Fruit fly (Drosophila melanogaster): ENCODE measurements around the gene Upf1.

Gene Upf1

DNA sequence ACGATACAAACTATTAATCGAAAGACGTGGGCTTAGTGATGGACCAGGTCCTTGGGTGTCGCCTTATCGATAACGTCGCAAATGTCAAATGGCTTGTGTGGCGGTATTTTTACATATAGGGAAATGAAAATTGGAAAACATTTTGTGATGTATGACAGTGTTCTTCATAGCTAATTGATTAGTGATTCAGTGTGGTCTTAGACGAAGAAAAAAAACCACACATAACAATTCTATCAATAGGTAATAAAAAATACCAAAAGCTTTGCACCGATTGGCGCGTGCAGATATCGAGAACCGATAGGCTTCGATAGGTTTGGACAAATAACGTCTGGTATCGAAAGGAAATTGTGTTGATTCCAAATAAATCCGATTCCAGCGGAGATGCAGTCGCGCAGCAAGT, 36.3 kb downstream of the Upf1 start, which contains the start of the genes Nrd1 and CG1847:
Gene Nrd1, minus strand, starts transcription at position 28 of the 400 bp plus-strand sequence.
Gene CG1847, plus strand, starts transcription at position 305 of the 400 bp plus-strand sequence.
- TF ChIP-seq pan (optimal IDR thresholded peaks at IDR 0.05) = no peak
- no peak for TF ChIP-seq usp (GFP tag; optimal IDR thresholded peaks at IDR 0.05)
- TF ChIP-seq EcR (GFP tag; optimal IDR thresholded peaks at IDR 0.05) = no peak
- TF ChIP-seq CG8478 (optimal IDR thresholded peaks at IDR 0.05) = no peak
- TF ChIP-seq psq (optimal IDR thresholded peaks at IDR 0.05) = no peak
- no peak for TF ChIP-seq Dll (optimal IDR thresholded peaks at IDR 0.05)

DNA sequence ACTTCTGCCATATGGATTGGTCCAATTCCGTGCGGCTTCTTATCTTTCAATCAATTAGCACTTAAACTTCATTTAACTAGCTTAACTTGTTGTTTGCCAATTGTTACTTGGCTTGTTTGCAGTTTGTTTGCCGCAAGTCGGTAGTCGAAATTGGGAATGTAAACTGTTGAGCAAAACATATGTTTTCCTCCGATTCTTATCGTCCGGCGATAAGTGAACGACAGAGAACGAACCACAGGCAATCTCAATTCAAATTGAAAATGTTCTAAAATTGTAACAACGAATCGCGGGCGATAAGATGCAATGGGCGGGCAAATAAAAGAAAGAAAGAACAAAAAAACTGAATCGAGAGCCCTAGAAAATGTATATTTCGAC, 46.7 kb downstream of the Upf1 start:
- TF ChIP-seq Dll (optimal IDR thresholded peaks at IDR 0.05) (no peak), pan (optimal IDR thresholded peaks at IDR 0.05) (no peak), psq (optimal IDR thresholded peaks at IDR 0.05) (no peak), EcR (GFP tag; optimal IDR thresholded peaks at IDR 0.05) (no peak), usp (GFP tag; optimal IDR thresholded peaks at IDR 0.05) (no peak), CG8478 (optimal IDR thresholded peaks at IDR 0.05) (no peak)

DNA sequence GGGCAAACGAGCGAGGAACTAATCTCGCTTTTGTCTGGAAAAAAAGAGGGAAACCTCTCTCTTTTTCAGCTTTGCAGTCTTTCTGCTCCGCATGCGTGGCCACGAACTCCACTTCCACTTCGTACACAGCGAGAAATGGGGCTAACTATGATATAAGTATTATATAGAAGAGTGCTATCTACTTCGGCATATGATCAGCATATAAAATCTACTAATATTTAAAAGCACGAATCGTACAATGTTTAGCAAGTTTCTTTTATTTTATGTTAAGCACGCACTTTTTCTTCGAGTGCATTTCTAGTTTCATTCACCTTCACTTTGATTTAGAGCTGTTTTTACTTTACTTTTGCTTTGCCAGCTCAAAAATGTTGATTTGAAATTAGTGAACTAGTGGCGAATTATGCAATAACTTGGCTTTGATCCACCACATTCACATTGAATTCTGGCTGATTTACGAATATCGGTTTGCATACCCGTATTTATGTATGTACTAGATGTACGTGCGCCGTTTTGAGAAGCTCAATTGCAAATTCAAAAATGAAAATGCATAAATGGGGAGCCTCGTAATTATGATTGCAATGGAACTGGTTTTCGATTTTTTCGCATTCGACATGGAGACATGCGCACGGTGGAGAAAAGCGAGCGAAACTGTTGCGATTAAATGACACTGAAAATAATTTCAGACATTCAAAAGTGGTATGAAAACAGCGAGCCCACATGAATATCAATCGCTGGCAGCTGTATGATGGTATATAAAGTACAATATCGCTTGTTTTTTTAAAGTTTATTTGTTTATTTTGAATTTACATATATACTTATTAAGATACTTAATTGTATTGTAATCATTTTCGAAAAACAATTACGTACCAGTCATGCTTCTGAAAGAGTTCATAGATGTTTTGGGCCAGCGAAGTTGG, 47.4 kb downstream of the Upf1 start:
- no peak for TF ChIP-seq usp (GFP tag; optimal IDR thresholded peaks at IDR 0.05)
- TF ChIP-seq Dll (optimal IDR thresholded peaks at IDR 0.05) = no peak
- TF ChIP-seq CG8478 (optimal IDR thresholded peaks at IDR 0.05) = no peak
- TF ChIP-seq EcR (GFP tag; optimal IDR thresholded peaks at IDR 0.05) = no peak
- TF ChIP-seq pan (optimal IDR thresholded peaks at IDR 0.05) = no peak
- no peak for TF ChIP-seq psq (optimal IDR thresholded peaks at IDR 0.05)

DNA sequence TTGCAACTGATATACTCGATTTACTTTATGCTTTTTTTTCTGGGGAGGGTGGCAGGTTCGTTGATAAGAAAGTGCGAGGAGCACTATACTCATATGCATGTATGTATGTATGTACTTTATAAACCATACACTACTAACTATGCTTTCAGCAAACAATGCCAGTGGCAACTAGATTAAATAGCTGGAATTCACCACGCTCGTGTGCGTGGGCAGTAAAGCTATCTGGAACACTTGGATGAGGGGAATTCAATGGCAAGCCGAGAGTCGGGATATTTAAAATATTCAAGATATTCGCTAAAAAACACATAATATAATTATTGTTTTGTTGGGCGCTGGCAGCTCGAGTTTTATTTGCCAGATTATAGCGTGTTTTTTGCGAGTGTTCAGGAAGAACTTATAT, 48.3 kb downstream of the Upf1 start:
- no peak for TF ChIP-seq psq (optimal IDR thresholded peaks at IDR 0.05)
- TF ChIP-seq pan (optimal IDR thresholded peaks at IDR 0.05) = no peak
- no peak for TF ChIP-seq CG8478 (optimal IDR thresholded peaks at IDR 0.05)
- TF ChIP-seq usp (GFP tag; optimal IDR thresholded peaks at IDR 0.05) = no peak
- no peak for TF ChIP-seq Dll (optimal IDR thresholded peaks at IDR 0.05)
- TF ChIP-seq EcR (GFP tag; optimal IDR thresholded peaks at IDR 0.05) = no peak

DNA sequence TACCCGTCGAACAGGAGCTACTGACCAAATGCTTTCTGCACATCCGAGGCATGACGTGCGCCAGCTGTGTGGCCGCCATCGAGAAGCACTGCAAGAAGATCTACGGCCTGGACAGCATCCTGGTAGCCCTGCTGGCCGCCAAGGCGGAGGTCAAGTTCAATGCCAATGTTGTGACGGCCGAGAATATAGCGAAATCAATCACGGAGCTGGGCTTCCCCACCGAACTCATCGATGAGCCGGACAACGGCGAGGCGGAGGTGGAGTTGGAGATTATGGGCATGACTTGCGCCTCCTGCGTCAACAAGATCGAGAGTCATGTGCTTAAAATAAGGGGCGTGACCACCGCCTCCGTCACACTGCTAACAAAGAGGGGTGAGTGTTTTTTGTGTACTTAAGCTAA, 49.2 kb downstream of the Upf1 start:
- TF ChIP-seq EcR (GFP tag; optimal IDR thresholded peaks at IDR 0.05) (no peak), usp (GFP tag; optimal IDR thresholded peaks at IDR 0.05) (no peak), Dll (optimal IDR thresholded peaks at IDR 0.05) (no peak), CG8478 (optimal IDR thresholded peaks at IDR 0.05) (no peak), psq (optimal IDR thresholded peaks at IDR 0.05) (no peak), pan (optimal IDR thresholded peaks at IDR 0.05) (no peak)

DNA sequence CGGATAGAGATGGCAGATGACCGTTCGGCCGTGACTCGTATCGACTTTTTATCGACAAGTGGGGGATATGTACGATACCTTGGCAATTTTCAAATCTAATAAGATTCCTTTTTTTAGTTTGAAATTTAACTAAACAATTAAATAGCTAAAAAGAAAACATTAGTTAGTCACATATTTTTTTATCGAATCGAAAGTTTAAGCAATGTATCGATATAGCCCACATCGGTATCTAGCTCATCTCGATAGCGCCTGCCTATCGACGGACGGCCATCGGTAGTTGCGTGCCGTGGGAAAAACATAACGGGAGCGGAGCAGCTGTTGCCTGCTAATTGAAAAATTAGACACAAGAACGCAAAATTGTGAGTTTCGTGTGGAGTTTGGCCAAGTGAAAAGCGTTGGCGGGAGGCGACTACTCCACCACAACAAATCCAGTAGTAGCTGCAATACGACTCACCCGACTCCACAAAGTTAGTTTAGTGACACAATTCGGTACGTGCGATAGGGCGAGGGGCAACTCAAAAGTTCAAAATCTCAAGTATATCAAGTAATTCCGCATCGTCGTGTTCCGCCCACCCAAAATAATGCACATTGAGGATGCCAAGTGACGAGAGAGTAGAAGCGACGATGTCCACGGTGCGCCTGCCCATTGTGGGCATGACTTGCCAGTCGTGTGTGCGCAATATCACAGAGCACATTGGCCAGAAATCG, 50.3 kb downstream of the Upf1 start, which contains the start of the genes CG10347 and ATP7:
Gene CG10347, minus strand, starts transcription at position 174 of the 708 bp plus-strand sequence.
Gene ATP7, plus strand, starts transcription at position 265 of the 708 bp plus-strand sequence.
- no peak for TF ChIP-seq Dll (optimal IDR thresholded peaks at IDR 0.05)
- no peak for TF ChIP-seq usp (GFP tag; optimal IDR thresholded peaks at IDR 0.05)
- TF ChIP-seq CG8478 (optimal IDR thresholded peaks at IDR 0.05) = no peak
- no peak for TF ChIP-seq psq (optimal IDR thresholded peaks at IDR 0.05)
- no peak for TF ChIP-seq pan (optimal IDR thresholded peaks at IDR 0.05)
- no peak for TF ChIP-seq EcR (GFP tag; optimal IDR thresholded peaks at IDR 0.05)

DNA sequence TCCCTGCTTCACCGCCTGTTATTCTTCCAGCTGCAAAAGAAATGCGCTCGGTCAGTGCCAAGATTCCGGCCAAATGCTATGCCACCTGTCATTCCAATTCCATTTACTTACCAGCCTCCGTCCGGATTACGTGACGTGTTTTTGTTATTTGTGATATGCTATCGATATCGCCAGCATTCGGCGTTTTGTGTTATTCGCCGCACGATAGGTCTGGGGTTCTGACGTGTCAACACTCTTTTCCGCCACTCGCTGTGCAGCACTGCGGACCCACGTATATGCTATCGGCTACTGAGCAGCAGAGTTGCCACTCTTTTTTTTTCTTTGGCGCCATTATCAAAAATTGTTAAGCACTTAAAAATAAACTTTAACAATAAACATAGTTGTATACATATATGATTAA, 52.9 kb downstream of the Upf1 start, which contains the start of gene p24-1:
Gene p24-1, minus strand, starts transcription at position 221 of the 400 bp plus-strand sequence.
- no peak for TF ChIP-seq psq (optimal IDR thresholded peaks at IDR 0.05)
- TF ChIP-seq Dll (optimal IDR thresholded peaks at IDR 0.05) = no peak
- TF ChIP-seq CG8478 (optimal IDR thresholded peaks at IDR 0.05) = no peak
- TF ChIP-seq usp (GFP tag; optimal IDR thresholded peaks at IDR 0.05) = no peak

Data from whole organism.